Fruit fly (Drosophila melanogaster) whole organism, embryonic: Measurements from ENCODE around the gene RpS3.

Source experiments
- CG1024 ChIP-seq: fragments of 200-800 bp; sonication (Bioruptor generic); IDR thresholded peaks from 2 replicates; pipeline ENCODE4 v1.3.6; 2022; ENCODE audit warnings: missing biosample characterization, missing genetic modification characterization
- CG10979 ChIP-seq: fragments of 200-800 bp; sonication (Bioruptor generic); optimal IDR thresholded peaks from 2 replicates; lab custom pipeline; 2018; ENCODE audit warnings: missing biosample characterization, mild to moderate bottlenecking, missing genetic modification characterization, moderate library complexity
- CG14050 ChIP-seq: fragments of 200-800 bp; sonication (Bioruptor generic); IDR thresholded peaks from 3 replicates; pipeline ENCODE4 v1.3.6; 2022; ENCODE audit warnings: missing biosample characterization, missing genetic modification characterization
- CG15479 ChIP-seq: fragments of 200-800 bp; sonication (Bioruptor generic); optimal IDR thresholded peaks from 3 replicates; lab custom pipeline; 2019; ENCODE audit warnings: missing biosample characterization, mild to moderate bottlenecking, missing genetic modification characterization, moderate library complexity
- CG31441 ChIP-seq: fragments of 200-800 bp; sonication (Bioruptor generic); IDR thresholded peaks from 2 replicates; pipeline ENCODE4 v1.3.6; 2022; ENCODE audit warnings: missing biosample characterization, missing genetic modification characterization
- CG6854 ChIP-seq: fragments of 200-800 bp; sonication (Bioruptor generic); optimal IDR thresholded peaks from 3 replicates; lab custom pipeline; 2017; ENCODE audit warnings: missing biosample characterization, mild to moderate bottlenecking, missing genetic modification characterization
- CG7556 ChIP-seq: fragments of 200-800 bp; sonication (Bioruptor generic); optimal IDR thresholded peaks from 2 replicates; lab custom pipeline; 2017; ENCODE audit warnings: missing biosample characterization, mild to moderate bottlenecking, missing genetic modification characterization
- CG7963 ChIP-seq: fragments of 200-800 bp; sonication (Bioruptor generic); IDR thresholded peaks from 3 replicates; pipeline ENCODE4 v1.3.6; 2022; ENCODE audit warnings: missing biosample characterization, missing genetic modification characterization; ENCODE audit not compliant: partially characterized antibody
- Camta ChIP-seq: fragments of 200-800 bp; sonication (Bioruptor generic); optimal IDR thresholded peaks from 2 replicates; lab custom pipeline; 2016; ENCODE audit warnings: missing biosample characterization, missing genetic modification characterization
- CoRest ChIP-seq: fragments of 200-800 bp; sonication (Bioruptor generic); optimal IDR thresholded peaks from 3 replicates; lab custom pipeline; 2018; ENCODE audit warnings: missing biosample characterization, mild to moderate bottlenecking, missing genetic modification characterization, moderate library complexity
- HLH3B ChIP-seq: fragments of 200-800 bp; sonication (Bioruptor generic); IDR thresholded peaks from 2 replicates; pipeline ENCODE4 v1.3.6; 2022; ENCODE audit warnings: missing biosample characterization, missing genetic modification characterization
- HmgD ChIP-seq: fragments of 200-800 bp; sonication (Bioruptor generic); optimal IDR thresholded peaks from 3 replicates; lab custom pipeline; 2016; ENCODE audit warnings: missing biosample characterization, missing genetic modification characterization
- Mrtf ChIP-seq: fragments of 200-800 bp; sonication (Bioruptor generic); IDR thresholded peaks from 3 replicates; pipeline ENCODE4 v1.3.6; 2022; ENCODE audit warnings: missing biosample characterization, missing genetic modification characterization
- Oli ChIP-seq: fragments of 200-800 bp; sonication (Bioruptor generic); optimal IDR thresholded peaks from 2 replicates; lab custom pipeline; 2018; ENCODE audit warnings: missing biosample characterization, mild to moderate bottlenecking, missing genetic modification characterization, moderate library complexity
- Poxn ChIP-seq: fragments of 200-800 bp; sonication (Bioruptor generic); IDR thresholded peaks from 2 replicates; pipeline ENCODE4 v1.3.6; 2022; ENCODE audit warnings: missing biosample characterization, missing genetic modification characterization
- Sox102F ChIP-seq: fragments of 200-800 bp; sonication (Bioruptor generic); optimal IDR thresholded peaks from 2 replicates; lab custom pipeline; 2018; ENCODE audit warnings: missing biosample characterization, mild to moderate bottlenecking, missing genetic modification characterization, moderate library complexity
- Usf ChIP-seq: fragments of 200-800 bp; sonication (Bioruptor generic); optimal IDR thresholded peaks from 2 replicates; lab custom pipeline; 2017; ENCODE audit warnings: missing genotype, missing biosample characterization, missing genetic modification characterization
- dmrt11E ChIP-seq: fragments of 200-800 bp; sonication (Bioruptor generic); optimal IDR thresholded peaks from 3 replicates; lab custom pipeline; 2018; ENCODE audit warnings: missing biosample characterization, mild to moderate bottlenecking, missing genetic modification characterization, moderate library complexity
- gem ChIP-seq: fragments of 200-800 bp; sonication (Bioruptor generic); optimal IDR thresholded peaks from 2 replicates; lab custom pipeline; 2019; ENCODE audit warnings: missing biosample characterization, mild to moderate bottlenecking, missing genetic modification characterization, moderate library complexity
- luna ChIP-seq: fragments of 200-800 bp; sonication (Bioruptor generic); optimal IDR thresholded peaks from 2 replicates; lab custom pipeline; 2016; ENCODE audit warnings: missing biosample characterization, missing genetic modification characterization
- scrt ChIP-seq: fragments of 200-800 bp; sonication (Bioruptor generic); optimal IDR thresholded peaks from 2 replicates; lab custom pipeline; 2018; ENCODE audit warnings: missing biosample characterization, mild to moderate bottlenecking, missing genetic modification characterization, moderate library complexity
- shn ChIP-seq: fragments of 200-800 bp; sonication (Bioruptor generic); optimal IDR thresholded peaks from 3 replicates; lab custom pipeline; 2016; ENCODE audit warnings: missing biosample characterization, missing genetic modification characterization

RpS3 gene

dm6 chr3R:23407880-23408279, 49.3 kb downstream of the RpS3 start:
- TF ChIP-seq CG31441 (GFP tag; lab: Robert Waterston, UW): no peak
- no peak for TF ChIP-seq luna (GFP tag; lab: Kevin White, UChicago)
- TF ChIP-seq dmrt11E (tag; lab: Kevin White, UChicago): peak; percentile 7
- no peak for TF ChIP-seq CG15479 (GFP tag; lab: Kevin White, UChicago)
- no peak for TF ChIP-seq Usf (GFP tag; lab: Kevin White, UChicago)
- TF ChIP-seq HmgD: no peak
- TF ChIP-seq CG7556 (GFP tag; lab: Kevin White, UChicago): no peak
- no peak for TF ChIP-seq shn
- TF ChIP-seq scrt (GFP tag; lab: Kevin White, UChicago): no peak
- no peak for TF ChIP-seq gem (tag; lab: Kevin White, UChicago)
- no peak for TF ChIP-seq Camta (GFP tag; lab: Kevin White, UChicago)
- TF ChIP-seq HLH3B: no peak
- no peak for TF ChIP-seq Mrtf (GFP tag; lab: Robert Waterston, UW)
- peak; percentile 34 for TF ChIP-seq Sox102F (GFP tag; lab: Kevin White, UChicago)
- no peak for TF ChIP-seq CG10979 (tag; lab: Kevin White, UChicago)
- no peak for TF ChIP-seq Poxn (GFP tag; lab: Robert Waterston, UW)
- no peak for TF ChIP-seq CG1024 (GFP tag; lab: Robert Waterston, UW)
- peak; percentile 18 for TF ChIP-seq Oli
- no peak for TF ChIP-seq CG14050
- no peak for TF ChIP-seq CG6854 (GFP tag; lab: Kevin White, UChicago)
- peak; percentile 2 for TF ChIP-seq CoRest
- no peak for TF ChIP-seq CG7963
